Worm (Caenorhabditis elegans): ENCODE measurements around the gene srh-33.

DNA sequence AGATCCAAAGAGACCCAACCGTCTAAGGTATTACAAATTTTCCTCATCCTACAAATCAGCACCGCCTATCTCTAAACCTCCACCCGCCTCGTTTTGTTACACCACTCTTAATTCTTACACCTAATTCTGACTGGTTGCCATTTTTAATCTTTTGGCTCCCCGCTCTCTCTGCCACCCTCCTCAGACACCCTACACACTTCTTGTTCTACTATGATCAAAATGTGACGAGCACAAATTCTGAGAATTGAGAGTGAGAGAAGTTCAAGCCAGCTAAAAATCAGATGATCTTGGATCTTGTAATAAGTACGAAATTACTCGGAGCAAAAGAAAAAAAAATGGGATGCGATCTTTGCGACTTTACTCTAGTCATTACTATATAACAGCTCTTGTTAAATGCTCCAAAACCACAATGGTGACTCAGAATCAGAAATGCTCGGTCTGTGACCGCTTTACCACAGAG lies 38.9 kb downstream of the srh-33 start, which contains the start of gene nhr-252:
- TF ChIP-seq F26F4.8 (GFP tag; conservative IDR thresholded peaks at IDR 0.05) (no peak), F49E8.2 (tag; optimal IDR thresholded peaks at IDR 0.05; ENCODE audit: borderline replicate concordance) (no peak), ZK546.5 (tag; optimal IDR thresholded peaks at IDR 0.05) (no peak), daf-8 (GFP tag; IDR thresholded peaks at IDR 0.05) (no peak), ztf-11 (tag; optimal IDR thresholded peaks at IDR 0.05) (no peak), pqm-1 (tag; optimal IDR thresholded peaks at IDR 0.05) (no peak), mxl-3 (GFP tag; optimal IDR thresholded peaks at IDR 0.05) (no peak), aha-1 (tag) (no peak), lin-39 (tag; optimal IDR thresholded peaks at IDR 0.05) (no peak), nhr-6 (tag; optimal IDR thresholded peaks at IDR 0.05) (no peak), snpc-1.2 (GFP tag; IDR thresholded peaks at IDR 0.05) (no peak)
